Fruit fly (Drosophila melanogaster): ENCODE results near the gene CG14990.

The CG14990 gene

dm6 chr3L:4071561-4072049 is 21.4 kb upstream of the CG14990 start, which contains the start of gene wit (continued):
- peak; percentile 30 for TF ChIP-seq CrebB (tag; optimal IDR thresholded peaks at IDR 0.05)
- 0 out of 3 replicates have a peak, but pooled peaks have one; percentile 26 for TF ChIP-seq C15 (GFP tag; IDR thresholded peaks at IDR 0.05)
- TF ChIP-seq row (GFP tag; IDR thresholded peaks at IDR 0.05): peak; percentile 42; the same call in 1 of the 3 replicates
- peak; percentile 68 for TF ChIP-seq Jarid2 (GFP tag; optimal IDR thresholded peaks at IDR 0.05)
- no peak for TF ChIP-seq CG5953 (GFP tag; IDR thresholded peaks at IDR 0.05)
- TF ChIP-seq Hey (tag; optimal IDR thresholded peaks at IDR 0.05): no peak
- peak; percentile 32 for TF ChIP-seq gfzf (GFP tag; optimal IDR thresholded peaks at IDR 0.05)
- peak; percentile 88; the same call in 2 of the 3 replicates for TF ChIP-seq zen2 (GFP tag; IDR thresholded peaks at IDR 0.05; ENCODE audit: partially characterized antibody)
- TF ChIP-seq gem (tag; optimal IDR thresholded peaks at IDR 0.05): peak; percentile 18
- peak; percentile 41; the same call in 1 of the 2 replicates for TF ChIP-seq bbx (GFP tag; IDR thresholded peaks at IDR 0.05; ENCODE audit: partially characterized antibody)
- peak; percentile 98 for TF ChIP-seq scrt (GFP tag; optimal IDR thresholded peaks at IDR 0.05)
- TF ChIP-seq ems (GFP tag; optimal IDR thresholded peaks at IDR 0.05): peak; percentile 13
- peak; percentile 49 for TF ChIP-seq CG18599 (GFP tag; optimal IDR thresholded peaks at IDR 0.05)
- 0 out of 3 replicates have a peak, but pooled peaks have one; percentile 11 for TF ChIP-seq CG11695 (GFP tag; IDR thresholded peaks at IDR 0.05)
- peak; percentile 4 for TF ChIP-seq CG10543 (GFP tag; optimal IDR thresholded peaks at IDR 0.05)
- peak; percentile 60 for TF ChIP-seq lab (GFP tag; optimal IDR thresholded peaks at IDR 0.05)
- TF ChIP-seq Med (GFP tag): peak; percentile 87
- no peak for TF ChIP-seq onecut (GFP tag; IDR thresholded peaks at IDR 0.05)
- TF ChIP-seq Adf1 (GFP tag; IDR thresholded peaks at IDR 0.05): peak; percentile 45; the same call in 1 of the 2 replicates
- peak; percentile 65 for TF ChIP-seq sens (GFP tag)
- peak; percentile 6 for TF ChIP-seq ftz-f1 (GFP tag; optimal IDR thresholded peaks at IDR 0.05)
- peak; percentile 42 for TF ChIP-seq Xbp1 (GFP tag; optimal IDR thresholded peaks at IDR 0.05)
- peak; percentile 22 for TF ChIP-seq sug (tag; optimal IDR thresholded peaks at IDR 0.05)
- peak; percentile 17; the same call in 1 of the 2 replicates for TF ChIP-seq E2f2 (GFP tag; IDR thresholded peaks at IDR 0.05)
- peak; percentile 57 for TF ChIP-seq yki (optimal IDR thresholded peaks at IDR 0.05)
- TF ChIP-seq HmgZ (tag; optimal IDR thresholded peaks at IDR 0.05): peak; percentile 26
- peak; percentile 16 for TF ChIP-seq CG17359 (tag; optimal IDR thresholded peaks at IDR 0.05)
- peak; percentile 18 for TF ChIP-seq CG4328 (GFP tag; optimal IDR thresholded peaks at IDR 0.05)
- TF ChIP-seq Ets65A (GFP tag): peak; percentile 80
- peak; percentile 73 for TF ChIP-seq CG13287 (GFP tag; IDR thresholded peaks at IDR 0.05; ENCODE audit: partially characterized antibody)
- no peak for TF ChIP-seq ara (GFP tag; IDR thresholded peaks at IDR 0.05)
- TF ChIP-seq CG2678 (tag; optimal IDR thresholded peaks at IDR 0.05): peak; percentile 21
- 0 out of 2 replicates have a peak, but pooled peaks have one; percentile 16 for TF ChIP-seq CG32767 (GFP tag; IDR thresholded peaks at IDR 0.05)
- peak; percentile 90 to 95 for TF ChIP-seq Trl (optimal IDR thresholded peaks at IDR 0.05)
- peak; percentile 59 for TF ChIP-seq Trl (GFP tag; optimal IDR thresholded peaks at IDR 0.05)
- TF ChIP-seq CG12155 (GFP tag; optimal IDR thresholded peaks at IDR 0.05): no peak
- TF ChIP-seq tna (GFP tag; IDR thresholded peaks at IDR 0.05; ENCODE audit: partially characterized antibody): no peak
- no peak for TF ChIP-seq gcm (GFP tag; optimal IDR thresholded peaks at IDR 0.05)
- peak; percentile 73; the same call in 2 of the 3 replicates for TF ChIP-seq sr (GFP tag; IDR thresholded peaks at IDR 0.05)
- TF ChIP-seq chn (GFP tag; optimal IDR thresholded peaks at IDR 0.05): no peak
- TF ChIP-seq tgo (GFP tag; IDR thresholded peaks at IDR 0.05): 0 out of 3 replicates have a peak, but pooled peaks have one; percentile 19
- TF ChIP-seq CG34422 (GFP tag; IDR thresholded peaks at IDR 0.05): peak; percentile 79; the same call in 1 of the 3 replicates
- peak; percentile 41 for TF ChIP-seq Nf-YB (GFP tag; optimal IDR thresholded peaks at IDR 0.05)
- peak; percentile 12 for TF ChIP-seq Sox102F (GFP tag; optimal IDR thresholded peaks at IDR 0.05)
- TF ChIP-seq CG15514 (GFP tag; optimal IDR thresholded peaks at IDR 0.05): peak; percentile 52

All from whole organism, embryonic.